Worm (Caenorhabditis elegans): Measurements from ENCODE around the gene lgc-47.

Gene lgc-47

ce11 chrX:9803603-9804002 is 3.9 kb downstream of the lgc-47 start:
- TF ChIP-seq flt-1 (GFP tag; IDR thresholded peaks at IDR 0.05) (no peak), ztf-23 (GFP tag; IDR thresholded peaks at IDR 0.05) (no peak), tab-1 (GFP tag; IDR thresholded peaks at IDR 0.05) (no peak), cog-1 (tag; optimal IDR thresholded peaks at IDR 0.05) (no peak), ref-1 (GFP tag; conservative IDR thresholded peaks at IDR 0.05) (no peak)

ce11 chrX:9798530-9798929 is 8.9 kb downstream of the lgc-47 start, which contains the start of gene F36G3.3:
TSS of gene F36G3.3 (plus strand) at chrX:9798835.
- no peak for TF ChIP-seq med-1 (GFP tag; optimal IDR thresholded peaks at IDR 0.05; ENCODE audit: insufficient read depth)
- no peak for TF ChIP-seq flt-1 (GFP tag; IDR thresholded peaks at IDR 0.05)
- TF ChIP-seq T22C8.4 (GFP tag; IDR thresholded peaks at IDR 0.05), result no peak
- TF ChIP-seq ref-1 (GFP tag; conservative IDR thresholded peaks at IDR 0.05), result no peak
- TF ChIP-seq cog-1 (tag; optimal IDR thresholded peaks at IDR 0.05), result no peak
- TF ChIP-seq ztf-23 (GFP tag; IDR thresholded peaks at IDR 0.05), result no peak
- TF ChIP-seq tab-1 (GFP tag; IDR thresholded peaks at IDR 0.05), result no peak
- TF ChIP-seq klf-2 (GFP tag; conservative IDR thresholded peaks at IDR 0.05), result no peak
- TF ChIP-seq ztf-29 (GFP tag; IDR thresholded peaks at IDR 0.05), result no peak

- TF ChIP-seq ztf-23 (GFP tag; IDR thresholded peaks at IDR 0.05) (no peak), klf-2 (GFP tag; conservative IDR thresholded peaks at IDR 0.05) (no peak), T22C8.4 (GFP tag; IDR thresholded peaks at IDR 0.05) (no peak), cog-1 (tag; optimal IDR thresholded peaks at IDR 0.05) (no peak), tab-1 (GFP tag; IDR thresholded peaks at IDR 0.05) (no peak), ref-1 (GFP tag; conservative IDR thresholded peaks at IDR 0.05) (no peak), ztf-29 (GFP tag; IDR thresholded peaks at IDR 0.05) (no peak), med-1 (GFP tag; optimal IDR thresholded peaks at IDR 0.05; ENCODE audit: insufficient read depth) (no peak), flt-1 (GFP tag; IDR thresholded peaks at IDR 0.05) (no peak)
These were observed 11.4 kb downstream of the lgc-47 start for ce11 chrX:9796063-9796462.

ce11 chrX:9795579-9795978 is 11.9 kb downstream of the lgc-47 start:
- TF ChIP-seq ztf-29 (GFP tag; IDR thresholded peaks at IDR 0.05), result no peak
- TF ChIP-seq med-1 (GFP tag; optimal IDR thresholded peaks at IDR 0.05; ENCODE audit: insufficient read depth), result no peak
- no peak for TF ChIP-seq ztf-23 (GFP tag; IDR thresholded peaks at IDR 0.05)
- no peak for TF ChIP-seq tab-1 (GFP tag; IDR thresholded peaks at IDR 0.05)
- no peak for TF ChIP-seq ref-1 (GFP tag; conservative IDR thresholded peaks at IDR 0.05)
- TF ChIP-seq klf-2 (GFP tag; conservative IDR thresholded peaks at IDR 0.05), result no peak
- TF ChIP-seq T22C8.4 (GFP tag; IDR thresholded peaks at IDR 0.05), result no peak
- TF ChIP-seq cog-1 (tag; optimal IDR thresholded peaks at IDR 0.05), result no peak
- TF ChIP-seq flt-1 (GFP tag; IDR thresholded peaks at IDR 0.05), result no peak

ce11 chrX:9794173-9794572 is 13.3 kb downstream of the lgc-47 start, which contains the start of gene F36G3.2:
TSS of gene F36G3.2 (minus strand) at chrX:9794273.
- no peak for TF ChIP-seq med-1 (GFP tag; optimal IDR thresholded peaks at IDR 0.05; ENCODE audit: insufficient read depth)
- no peak for TF ChIP-seq T22C8.4 (GFP tag; IDR thresholded peaks at IDR 0.05)
- no peak for TF ChIP-seq klf-2 (GFP tag; conservative IDR thresholded peaks at IDR 0.05)
- TF ChIP-seq cog-1 (tag; optimal IDR thresholded peaks at IDR 0.05), result no peak
- TF ChIP-seq ref-1 (GFP tag; conservative IDR thresholded peaks at IDR 0.05), result no peak
- no peak for TF ChIP-seq ztf-29 (GFP tag; IDR thresholded peaks at IDR 0.05)

ce11 chrX:9789110-9789509 is 18.4 kb downstream of the lgc-47 start, which contains the start of gene F36G3.1:
TSS of gene F36G3.1 (minus strand) at chrX:9789210.
- no peak for TF ChIP-seq T22C8.4 (GFP tag; IDR thresholded peaks at IDR 0.05)
- no peak for TF ChIP-seq ztf-23 (GFP tag; IDR thresholded peaks at IDR 0.05)
- no peak for TF ChIP-seq flt-1 (GFP tag; IDR thresholded peaks at IDR 0.05)
- TF ChIP-seq ztf-29 (GFP tag; IDR thresholded peaks at IDR 0.05), result no peak
- TF ChIP-seq tab-1 (GFP tag; IDR thresholded peaks at IDR 0.05), result no peak
- no peak for TF ChIP-seq klf-2 (GFP tag; conservative IDR thresholded peaks at IDR 0.05)
- no peak for TF ChIP-seq ref-1 (GFP tag; conservative IDR thresholded peaks at IDR 0.05)
- no peak for TF ChIP-seq cog-1 (tag; optimal IDR thresholded peaks at IDR 0.05)
- TF ChIP-seq med-1 (GFP tag; optimal IDR thresholded peaks at IDR 0.05; ENCODE audit: insufficient read depth), result no peak

ce11 chrX:9785865-9786264 is 21.6 kb downstream of the lgc-47 start:
- TF ChIP-seq klf-2 (GFP tag; conservative IDR thresholded peaks at IDR 0.05), result no peak
- no peak for TF ChIP-seq ztf-23 (GFP tag; IDR thresholded peaks at IDR 0.05)
- no peak for TF ChIP-seq tab-1 (GFP tag; IDR thresholded peaks at IDR 0.05)
- no peak for TF ChIP-seq ref-1 (GFP tag; conservative IDR thresholded peaks at IDR 0.05)
- TF ChIP-seq med-1 (GFP tag; optimal IDR thresholded peaks at IDR 0.05; ENCODE audit: insufficient read depth), result no peak
- TF ChIP-seq T22C8.4 (GFP tag; IDR thresholded peaks at IDR 0.05), result no peak
- no peak for TF ChIP-seq flt-1 (GFP tag; IDR thresholded peaks at IDR 0.05)
- no peak for TF ChIP-seq ztf-29 (GFP tag; IDR thresholded peaks at IDR 0.05)
- TF ChIP-seq cog-1 (tag; optimal IDR thresholded peaks at IDR 0.05), result no peak

ce11 chrX:9782389-9782939 is 25.0 kb downstream of the lgc-47 start:
- TF ChIP-seq klf-2 (GFP tag; conservative IDR thresholded peaks at IDR 0.05), result no peak
- TF ChIP-seq cog-1 (tag; optimal IDR thresholded peaks at IDR 0.05), result no peak
- TF ChIP-seq T22C8.4 (GFP tag; IDR thresholded peaks at IDR 0.05), result no peak
- no peak for TF ChIP-seq flt-1 (GFP tag; IDR thresholded peaks at IDR 0.05)

- TF ChIP-seq ref-1 (GFP tag; conservative IDR thresholded peaks at IDR 0.05) (no peak), med-1 (GFP tag; optimal IDR thresholded peaks at IDR 0.05; ENCODE audit: insufficient read depth) (no peak), flt-1 (GFP tag; IDR thresholded peaks at IDR 0.05) (no peak), T22C8.4 (GFP tag; IDR thresholded peaks at IDR 0.05) (no peak), tab-1 (GFP tag; IDR thresholded peaks at IDR 0.05) (no peak), ztf-23 (GFP tag; IDR thresholded peaks at IDR 0.05) (no peak)
These were observed 30.0 kb downstream of the lgc-47 start, which contains the start of gene T09B9.5 for ce11 chrX:9777481-9777880. TSS of gene T09B9.5 (plus strand) at chrX:9777781.

ce11 chrX:9774323-9774722 is 33.1 kb downstream of the lgc-47 start, which contains the start of gene T09B9.4:
TSS of gene T09B9.4 (minus strand) at chrX:9774352.
- no peak for TF ChIP-seq ref-1 (GFP tag; conservative IDR thresholded peaks at IDR 0.05)
- no peak for TF ChIP-seq tab-1 (GFP tag; IDR thresholded peaks at IDR 0.05)
- no peak for TF ChIP-seq med-1 (GFP tag; optimal IDR thresholded peaks at IDR 0.05; ENCODE audit: insufficient read depth)
- TF ChIP-seq flt-1 (GFP tag; IDR thresholded peaks at IDR 0.05), result no peak
- no peak for TF ChIP-seq klf-2 (GFP tag; conservative IDR thresholded peaks at IDR 0.05)
- TF ChIP-seq cog-1 (tag; optimal IDR thresholded peaks at IDR 0.05), result no peak
- TF ChIP-seq ztf-29 (GFP tag; IDR thresholded peaks at IDR 0.05), result no peak
- no peak for TF ChIP-seq ztf-23 (GFP tag; IDR thresholded peaks at IDR 0.05)
- TF ChIP-seq T22C8.4 (GFP tag; IDR thresholded peaks at IDR 0.05), result no peak

Data from whole organism, midembryonic.